Worm (Caenorhabditis elegans) whole organism, L3 larva: ENCODE results near the gene algn-8.

ENCODE experiments used
- ama-1 ChIP-seq: fragments of 150-350 bp; optimal IDR thresholded peaks from 2 replicates; lab custom pipeline; 2018
- nhr-237 ChIP-seq: fragments of 150-350 bp; optimal IDR thresholded peaks from 2 replicates; lab custom pipeline; 2014; ENCODE audit warnings: missing biosample characterization, missing genetic modification characterization
- nhr-77 ChIP-seq: fragments of 150-350 bp; optimal IDR thresholded peaks from 2 replicates; lab custom pipeline; 2014; ENCODE audit warnings: missing biosample characterization, missing genetic modification characterization
- unc-62 ChIP-seq: fragments of 150-350 bp; sonication (generic microtip); optimal IDR thresholded peaks from 4 replicates; lab custom pipeline; 2014; ENCODE audit warnings: missing biosample characterization, missing genetic modification reagents, missing genetic modification characterization

DNA sequence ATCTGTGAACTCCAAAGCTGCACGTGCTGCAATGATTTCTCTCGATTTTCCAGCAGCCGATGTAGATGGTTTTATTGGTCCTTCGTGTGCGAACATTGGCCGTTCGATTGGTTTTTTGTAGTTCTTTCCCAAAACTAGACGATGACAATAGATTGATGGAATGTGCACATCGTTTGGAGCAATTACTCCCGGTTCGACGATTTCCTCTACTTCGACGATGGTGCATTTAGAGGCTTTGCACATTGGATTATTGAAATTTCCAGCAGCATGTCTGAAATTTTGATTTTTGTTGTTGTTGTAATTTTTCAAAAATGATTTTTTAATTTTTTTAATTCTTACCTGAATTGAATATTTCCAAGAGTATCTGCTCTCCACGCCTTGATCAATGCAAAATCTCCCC, 49.4 kb upstream of the algn-8 start:
- TF ChIP-seq nhr-237 (no peak), unc-62 (GFP tag; lab: Kevin White, UChicago) (no peak), nhr-77 (tag; lab: Kevin White, UChicago) (no peak), ama-1 (lab: Kevin White, UChicago) (peak; percentile 55)
